Worm (Caenorhabditis elegans) whole organism, late embryonic: Measurements from ENCODE around the gene nape-2.

ENCODE experiments used
- C08G9.2 ChIP-seq: sonication (generic microtip); optimal IDR thresholded peaks from 2 replicates; lab custom pipeline; 2016; ENCODE audit warnings: mild to moderate bottlenecking, missing genetic modification characterization, moderate library complexity, missing compliant biosample characterization
- C38D4.7 ChIP-seq: fragments of 200-800 bp; sonication (Bioruptor generic); optimal IDR thresholded peaks from 2 replicates; lab custom pipeline; 2018; ENCODE audit warnings: mild to moderate bottlenecking, missing genetic modification characterization, moderate library complexity, missing compliant biosample characterization
- F13H6.1 ChIP-seq: sonication (generic microtip); optimal IDR thresholded peaks from 2 replicates; lab custom pipeline; 2016; ENCODE audit warnings: missing genetic modification characterization, missing compliant biosample characterization
- T23F11.4 ChIP-seq: fragments of 200-800 bp; sonication (Bioruptor generic); optimal IDR thresholded peaks from 2 replicates; lab custom pipeline; 2018; ENCODE audit warnings: mild to moderate bottlenecking, missing genetic modification characterization, missing compliant biosample characterization
- ahr-1 ChIP-seq: sonication (generic microtip); optimal IDR thresholded peaks from 2 replicates; lab custom pipeline; 2016; ENCODE audit warnings: missing genetic modification characterization, missing compliant biosample characterization
- ama-1 ChIP-seq: fragments of 150-350 bp; optimal IDR thresholded peaks from 2 replicates; lab custom pipeline; 2014
- ceh-22 ChIP-seq: sonication (generic microtip); optimal IDR thresholded peaks from 2 replicates; lab custom pipeline; 2017; ENCODE audit warnings: missing biosample characterization, missing genetic modification characterization
- ceh-30 ChIP-seq: fragments of 150-350 bp; optimal IDR thresholded peaks from 2 replicates; lab custom pipeline; 2014; ENCODE audit warnings: missing biosample characterization, missing genetic modification characterization
- ceh-31 ChIP-seq: sonication (generic microtip); optimal IDR thresholded peaks from 2 replicates; lab custom pipeline; 2016; ENCODE audit warnings: missing genetic modification characterization, missing compliant biosample characterization
- ceh-45 ChIP-seq: fragments of 200-800 bp; sonication (Bioruptor generic); IDR thresholded peaks from 2 replicates; pipeline ENCODE4 v1.3.6; 2022; ENCODE audit warnings: missing genetic modification reagents, missing genetic modification characterization, missing compliant biosample characterization
- ceh-48 ChIP-seq: sonication (generic microtip); optimal IDR thresholded peaks from 2 replicates; lab custom pipeline; 2016; ENCODE audit warnings: missing genetic modification characterization, inconsistent platforms, missing compliant biosample characterization
- ceh-6 ChIP-seq: fragments of 200-800 bp; sonication (Bioruptor generic); optimal IDR thresholded peaks from 2 replicates; lab custom pipeline; 2018; ENCODE audit warnings: mild to moderate bottlenecking, missing genetic modification characterization, missing compliant biosample characterization
- ceh-9 ChIP-seq: sonication (generic microtip); optimal IDR thresholded peaks from 2 replicates; lab custom pipeline; 2016; ENCODE audit warnings: mild to moderate bottlenecking, missing genetic modification characterization, inconsistent platforms, missing compliant biosample characterization
- dve-1 ChIP-seq: sonication (generic microtip); optimal IDR thresholded peaks from 2 replicates; lab custom pipeline; 2017; ENCODE audit warnings: antibody characterized with exemption, mild to moderate bottlenecking, missing genetic modification characterization, missing compliant biosample characterization
- elt-2 ChIP-seq: sonication (generic microtip); optimal IDR thresholded peaks from 2 replicates; lab custom pipeline; 2016; ENCODE audit warnings: missing genetic modification reagents, missing genetic modification characterization, missing compliant biosample characterization
- elt-4 ChIP-seq: sonication (generic microtip); optimal IDR thresholded peaks from 2 replicates; lab custom pipeline; 2016; ENCODE audit warnings: missing genetic modification characterization, missing compliant biosample characterization
- eyg-1 ChIP-seq: sonication (generic microtip); optimal IDR thresholded peaks from 2 replicates; lab custom pipeline; 2016; ENCODE audit warnings: missing genotype, missing genetic modification characterization, missing compliant biosample characterization
- fax-1 ChIP-seq: sonication (generic microtip); optimal IDR thresholded peaks from 2 replicates; lab custom pipeline; 2016; ENCODE audit warnings: missing genotype, missing genetic modification characterization, missing compliant biosample characterization
- fkh-10 ChIP-seq: fragments of 150-350 bp; optimal IDR thresholded peaks from 2 replicates; lab custom pipeline; 2014; ENCODE audit warnings: missing biosample characterization, missing genetic modification reagents, missing genetic modification characterization
- gmeb-2 ChIP-seq: sonication (generic microtip); optimal IDR thresholded peaks from 2 replicates; lab custom pipeline; 2016; ENCODE audit warnings: missing genetic modification characterization, inconsistent platforms, missing compliant biosample characterization
- hlh-13 ChIP-seq: fragments of 200-800 bp; sonication (Bioruptor generic); optimal IDR thresholded peaks from 2 replicates; lab custom pipeline; 2018; ENCODE audit warnings: mild to moderate bottlenecking, missing genetic modification characterization, missing compliant biosample characterization
- lin-11 ChIP-seq: fragments of 200-800 bp; sonication (Bioruptor generic); optimal IDR thresholded peaks from 2 replicates; lab custom pipeline; 2018; ENCODE audit warnings: mild to moderate bottlenecking, missing genetic modification characterization, missing compliant biosample characterization
- mec-3 ChIP-seq: sonication (generic microtip); optimal IDR thresholded peaks from 2 replicates; lab custom pipeline; 2016; ENCODE audit warnings: borderline replicate concordance, missing genetic modification characterization, missing compliant biosample characterization
- nhr-11 ChIP-seq: fragments of 150-350 bp; optimal IDR thresholded peaks from 2 replicates; lab custom pipeline; 2014; ENCODE audit warnings: missing biosample characterization, missing genetic modification characterization
- pax-1 ChIP-seq: fragments of 150-350 bp; optimal IDR thresholded peaks from 2 replicates; lab custom pipeline; 2014; ENCODE audit warnings: missing biosample characterization, missing genetic modification characterization
- pha-2 ChIP-seq: sonication (generic microtip); optimal IDR thresholded peaks from 2 replicates; lab custom pipeline; 2017; ENCODE audit warnings: mild to moderate bottlenecking, missing genetic modification characterization, missing compliant biosample characterization
- pha-4 ChIP-seq: fragments of 150-350 bp; optimal IDR thresholded peaks from 2 replicates; lab custom pipeline; 2018; ENCODE audit warnings: missing biosample characterization, missing genetic modification reagents, missing genetic modification characterization
- pros-1 ChIP-seq: fragments of 150-350 bp; optimal IDR thresholded peaks from 2 replicates; lab custom pipeline; 2014; ENCODE audit warnings: missing biosample characterization, missing genetic modification reagents, missing genetic modification characterization
- sdc-2 ChIP-seq: sonication (generic microtip); optimal IDR thresholded peaks from 2 replicates; lab custom pipeline; 2016; ENCODE audit warnings: missing genotype, missing genetic modification characterization, missing compliant biosample characterization
- sox-2 ChIP-seq: fragments of 200-800 bp; sonication (Bioruptor generic); IDR thresholded peaks from 2 replicates; pipeline ENCODE4 v1.3.6; 2022; ENCODE audit warnings: missing genetic modification reagents, missing genetic modification characterization, missing compliant biosample characterization
- sox-4 ChIP-seq: sonication (generic microtip); optimal IDR thresholded peaks from 2 replicates; lab custom pipeline; 2017; ENCODE audit warnings: mild to moderate bottlenecking, missing genetic modification characterization, inconsistent platforms, missing compliant biosample characterization
- tbx-2 ChIP-seq: sonication (generic microtip); optimal IDR thresholded peaks from 2 replicates; lab custom pipeline; 2016; ENCODE audit warnings: missing genetic modification characterization, missing compliant biosample characterization
- tbx-7 ChIP-seq: sonication (generic microtip); optimal IDR thresholded peaks from 2 replicates; lab custom pipeline; 2016; ENCODE audit warnings: missing genotype, missing genetic modification characterization, missing compliant biosample characterization
- ttx-3 ChIP-seq: sonication (generic microtip); optimal IDR thresholded peaks from 2 replicates; lab custom pipeline; 2016; ENCODE audit warnings: missing genetic modification reagents, missing genetic modification characterization, missing compliant biosample characterization
- unc-42 ChIP-seq: sonication (generic microtip); optimal IDR thresholded peaks from 2 replicates; lab custom pipeline; 2016; ENCODE audit warnings: missing genotype, missing genetic modification characterization, missing compliant biosample characterization
- unc-55 ChIP-seq: sonication (generic microtip); optimal IDR thresholded peaks from 2 replicates; lab custom pipeline; 2017; ENCODE audit warnings: missing biosample characterization, missing genetic modification reagents, missing genetic modification characterization
- zip-5 ChIP-seq: sonication (generic microtip); optimal IDR thresholded peaks from 2 replicates; lab custom pipeline; 2016; ENCODE audit warnings: missing genetic modification characterization, missing compliant biosample characterization
- ztf-16 ChIP-seq: sonication (generic microtip); optimal IDR thresholded peaks from 2 replicates; lab custom pipeline; 2017; ENCODE audit warnings: missing genetic modification characterization, missing compliant biosample characterization

The nape-2 gene

ce11 chrIV:3738655-3739403, at the start of gene nape-2:
TSS of gene nape-2 (minus strand) at chrIV:3738925.
- TF ChIP-seq zip-5 (no peak), ttx-3 (tag; lab: Kevin White, UChicago) (no peak), ceh-31 (tag; lab: Kevin White, UChicago) (peak; percentile 3), ceh-48 (tag; lab: Kevin White, UChicago) (peak; percentile 34)

DNA sequence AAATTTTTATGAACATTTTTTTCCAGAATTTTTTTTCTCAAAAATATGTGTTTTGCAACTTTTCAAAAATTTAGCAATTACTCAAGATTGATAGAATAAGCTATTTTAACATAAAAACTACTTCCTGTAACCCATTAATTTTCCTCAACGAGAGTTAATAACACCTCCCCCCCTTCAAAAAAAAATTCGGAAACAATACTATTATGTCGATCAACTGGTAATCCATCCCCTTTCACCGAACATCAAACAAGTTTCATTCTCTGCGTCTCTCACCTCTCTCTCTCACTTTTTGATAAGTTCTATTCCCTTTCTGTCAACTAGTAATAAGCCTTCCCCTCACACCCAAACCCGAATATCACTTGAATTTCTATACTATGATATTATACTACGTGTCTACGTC, 45.2 kb upstream of the nape-2 start, which contains the start of gene glct-6:
Gene glct-6 (plus strand): TSS at position 301 of the 400 bp plus-strand sequence.
- TF ChIP-seq C08G9.2 (tag; lab: Kevin White, UChicago), result no peak

ce11 chrIV:3781539-3781938, 42.8 kb upstream of the nape-2 start:
- TF ChIP-seq unc-55 (GFP tag; lab: Kevin White, UChicago) (peak; percentile 75), elt-4 (tag; lab: Kevin White, UChicago) (no peak)

ce11 chrIV:3774160-3774559, 35.4 kb upstream of the nape-2 start:
- TF ChIP-seq ceh-9 (tag; lab: Kevin White, UChicago) (no peak), ceh-6 (GFP tag; lab: Kevin White, UChicago) (no peak), ceh-30 (no peak), pros-1 (tag; lab: Kevin White, UChicago) (no peak), sox-2 (GFP tag; lab: Robert Waterston, UW) (no peak), dve-1 (tag; lab: Kevin White, UChicago) (no peak), eyg-1 (tag; lab: Kevin White, UChicago) (no peak), C38D4.7 (GFP tag; lab: Kevin White, UChicago) (no peak), nhr-11 (tag; lab: Kevin White, UChicago) (no peak), ceh-31 (tag; lab: Kevin White, UChicago) (no peak), fax-1 (tag; lab: Kevin White, UChicago) (no peak), ceh-45 (GFP tag; lab: Robert Waterston, UW) (no peak), zip-5 (no peak), F13H6.1 (tag; lab: Kevin White, UChicago) (no peak), unc-42 (tag; lab: Kevin White, UChicago) (no peak), pha-4 (tag; lab: Kevin White, UChicago) (no peak), lin-11 (no peak), sdc-2 (no peak), ztf-16 (tag; lab: Kevin White, UChicago) (no peak), fkh-10 (GFP tag; lab: Kevin White, UChicago) (no peak)

DNA sequence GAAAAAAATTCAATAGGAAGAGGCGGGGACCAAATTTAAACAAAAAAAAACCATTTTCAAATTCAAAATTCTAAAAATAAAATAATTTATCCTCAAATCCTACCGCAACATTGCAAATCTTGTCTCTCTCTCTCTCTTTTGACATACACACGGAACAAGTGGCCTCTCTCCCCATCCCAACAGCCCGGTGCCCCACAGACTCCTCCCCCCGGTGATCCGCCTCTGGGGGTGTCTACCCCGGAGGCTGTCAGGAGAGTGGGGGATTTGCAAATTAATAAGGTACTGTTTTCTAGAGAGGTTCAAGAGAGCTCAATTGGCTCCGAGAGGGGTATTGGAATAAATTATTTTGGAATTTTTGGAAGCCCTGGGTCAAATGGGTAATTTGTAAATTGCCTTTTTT, 29.0 kb upstream of the nape-2 start:
- no peak for TF ChIP-seq tbx-2 (tag; lab: Kevin White, UChicago)
- TF ChIP-seq mec-3 (tag; lab: Kevin White, UChicago), result no peak
- TF ChIP-seq pros-1 (tag; lab: Kevin White, UChicago), result no peak
- TF ChIP-seq pax-1 (tag; lab: Kevin White, UChicago), result no peak
- TF ChIP-seq sox-4, result no peak
- TF ChIP-seq ama-1 (lab: Kevin White, UChicago), result no peak
- TF ChIP-seq ceh-45 (GFP tag; lab: Robert Waterston, UW), result no peak
- TF ChIP-seq ahr-1, result no peak
- TF ChIP-seq gmeb-2 (tag; lab: Kevin White, UChicago), result no peak
- no peak for TF ChIP-seq nhr-11 (tag; lab: Kevin White, UChicago)
- TF ChIP-seq pha-2, result no peak
- no peak for TF ChIP-seq ztf-16 (tag; lab: Kevin White, UChicago)
- TF ChIP-seq ceh-6 (GFP tag; lab: Kevin White, UChicago), result no peak
- no peak for TF ChIP-seq hlh-13
- TF ChIP-seq fax-1 (tag; lab: Kevin White, UChicago), result no peak
- no peak for TF ChIP-seq tbx-7
- no peak for TF ChIP-seq ceh-22 (tag; lab: Kevin White, UChicago)
- no peak for TF ChIP-seq elt-2 (tag; lab: Kevin White, UChicago)
- no peak for TF ChIP-seq T23F11.4
- TF ChIP-seq lin-11, result no peak
